Worm (Caenorhabditis elegans): Measurements from ENCODE around the gene srw-61.

Gene srw-61

ce11 chrIV:16233028-16233427, 5.4 kb downstream of the srw-61 start, which contains the start of the genes hpa-1 and irld-39:
TSS of gene hpa-1 (minus strand) at chrIV:16233128.
TSS of gene irld-39 (plus strand) at chrIV:16233148.
- TF ChIP-seq nhr-28 (tag; optimal IDR thresholded peaks at IDR 0.05) (no peak), swsn-7 (tag; optimal IDR thresholded peaks at IDR 0.05) (no peak), mef-2 (tag; optimal IDR thresholded peaks at IDR 0.05) (no peak), nhr-77 (tag; optimal IDR thresholded peaks at IDR 0.05) (no peak), ztf-4 (tag; optimal IDR thresholded peaks at IDR 0.05) (no peak), mep-1 (tag; optimal IDR thresholded peaks at IDR 0.05) (no peak), nhr-76 (tag; optimal IDR thresholded peaks at IDR 0.05) (no peak), mdl-1 (tag; optimal IDR thresholded peaks at IDR 0.05) (no peak), nhr-19 (GFP tag; conservative IDR thresholded peaks at IDR 0.05) (no peak)

- TF ChIP-seq lin-35 (GFP tag; optimal IDR thresholded peaks at IDR 0.05) (no peak), hlh-17 (GFP tag; optimal IDR thresholded peaks at IDR 0.05; ENCODE audit: borderline replicate concordance) (no peak), mab-9 (GFP tag; IDR thresholded peaks at IDR 0.05) (no peak), alr-1 (tag; optimal IDR thresholded peaks at IDR 0.05; ENCODE audit: borderline replicate concordance) (no peak), pqm-1 (tag; optimal IDR thresholded peaks at IDR 0.05) (no peak), C04F5.9 (tag; optimal IDR thresholded peaks at IDR 0.05) (no peak), lin-14 (GFP tag; optimal IDR thresholded peaks at IDR 0.05) (no peak), aly-2 (tag; optimal IDR thresholded peaks at IDR 0.05) (no peak), nhr-71 (tag; optimal IDR thresholded peaks at IDR 0.05) (no peak), skn-1 (tag; optimal IDR thresholded peaks at IDR 0.05) (no peak), blmp-1 (tag; optimal IDR thresholded peaks at IDR 0.05) (no peak), nhr-20 (tag; optimal IDR thresholded peaks at IDR 0.05) (no peak), aha-1 (tag; optimal IDR thresholded peaks at IDR 0.05) (no peak), jun-1 (tag; optimal IDR thresholded peaks at IDR 0.05) (no peak), pax-3 (tag; optimal IDR thresholded peaks at IDR 0.05) (no peak), sptf-1 (tag; optimal IDR thresholded peaks at IDR 0.05) (no peak), elt-2 (tag; optimal IDR thresholded peaks at IDR 0.05) (no peak), zip-4 (GFP tag; optimal IDR thresholded peaks at IDR 0.05) (no peak), nhr-11 (tag; optimal IDR thresholded peaks at IDR 0.05) (no peak)
Observed at ce11 chrIV:16230464-16230863, 8.0 kb downstream of the srw-61 start.

DNA sequence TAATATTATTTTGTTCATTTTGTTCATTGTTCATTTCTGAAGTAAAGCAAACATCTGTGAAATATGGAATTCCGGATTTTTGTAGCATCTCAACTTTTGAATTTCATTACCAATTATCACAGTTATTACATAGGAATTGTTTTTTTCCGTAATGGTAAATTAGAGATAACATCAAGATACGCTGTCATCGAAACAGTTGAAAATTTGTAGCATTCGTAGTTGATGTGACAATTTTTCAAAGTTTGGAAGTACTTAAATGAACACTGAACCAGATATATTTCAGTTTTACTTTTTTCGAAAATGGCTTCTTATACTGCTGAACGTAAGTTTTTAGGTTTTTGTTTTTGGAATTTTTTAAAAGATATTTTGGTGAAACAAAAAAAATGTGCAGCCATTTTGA, 12.7 kb downstream of the srw-61 start, which contains the start of gene H25K10.4:
H25K10.4 (plus strand) TSS at position 301 of the 400 bp plus-strand sequence.
- no peak for TF ChIP-seq ces-1 (GFP tag; optimal IDR thresholded peaks at IDR 0.05)
- no peak for TF ChIP-seq unc-62 (GFP tag; optimal IDR thresholded peaks at IDR 0.05)
- TF ChIP-seq ceh-8 (GFP tag; optimal IDR thresholded peaks at IDR 0.05): no peak
- no peak for TF ChIP-seq xbp-1 (tag; optimal IDR thresholded peaks at IDR 0.05)
- no peak for TF ChIP-seq snu-23 (GFP tag; optimal IDR thresholded peaks at IDR 0.05)
- no peak for TF ChIP-seq irx-1 (tag; optimal IDR thresholded peaks at IDR 0.05)
- TF ChIP-seq unc-130 (tag; optimal IDR thresholded peaks at IDR 0.05): no peak
- TF ChIP-seq nhr-12 (tag; optimal IDR thresholded peaks at IDR 0.05): no peak
- no peak for TF ChIP-seq elt-2 (tag; optimal IDR thresholded peaks at IDR 0.05)
- no peak for TF ChIP-seq pqm-1 (tag; optimal IDR thresholded peaks at IDR 0.05)
- TF ChIP-seq rnt-1 (tag; optimal IDR thresholded peaks at IDR 0.05): no peak

DNA sequence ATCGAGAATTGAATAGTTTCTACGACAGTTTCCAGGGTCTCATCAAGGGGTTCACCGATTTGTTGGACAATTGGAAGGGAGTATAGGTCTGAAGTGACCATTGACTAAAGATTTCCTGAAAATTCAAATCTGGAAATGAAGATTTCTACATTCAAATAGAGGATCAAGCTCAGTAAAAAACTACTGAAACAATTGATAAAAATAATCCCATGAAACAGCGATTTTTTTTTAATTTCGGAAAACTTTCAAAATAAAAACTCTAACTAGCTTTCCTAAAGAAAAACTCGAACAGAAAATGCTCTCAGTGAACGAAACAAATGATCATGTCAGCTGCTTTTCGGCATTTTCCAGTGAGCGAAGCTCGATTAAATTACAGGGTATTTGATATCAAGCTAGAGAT, 16.9 kb downstream of the srw-61 start, which contains the start of gene srv-11:
srv-11 (minus strand) TSS at position 101 of the 400 bp plus-strand sequence.
- no peak for TF ChIP-seq nhr-77 (tag; optimal IDR thresholded peaks at IDR 0.05)
- no peak for TF ChIP-seq mdl-1 (tag; optimal IDR thresholded peaks at IDR 0.05)
- no peak for TF ChIP-seq egl-27 (tag; optimal IDR thresholded peaks at IDR 0.05)
- no peak for TF ChIP-seq dpl-1 (GFP tag; optimal IDR thresholded peaks at IDR 0.05)
- no peak for TF ChIP-seq fos-1 (tag; optimal IDR thresholded peaks at IDR 0.05)
- TF ChIP-seq egl-13 (tag; optimal IDR thresholded peaks at IDR 0.05): no peak
- no peak for TF ChIP-seq lir-3 (tag; optimal IDR thresholded peaks at IDR 0.05; ENCODE audit: poor library complexity)
- TF ChIP-seq ztf-4 (tag; optimal IDR thresholded peaks at IDR 0.05): no peak
- TF ChIP-seq F16B12.6 (tag; optimal IDR thresholded peaks at IDR 0.05): no peak
- TF ChIP-seq Y116A8C.19 (tag; optimal IDR thresholded peaks at IDR 0.05; ENCODE audit: borderline replicate concordance): no peak
- no peak for TF ChIP-seq ets-5 (GFP tag; IDR thresholded peaks at IDR 0.05)

Measured in whole organism, L1 larva.